Worm (Caenorhabditis elegans) whole organism, L1 larva: Measurements from ENCODE around the gene C30G7.5.

Experiments
- C16A3.4 ChIP-seq: fragments of 150-350 bp; optimal IDR thresholded peaks from 2 replicates; lab custom pipeline; 2014; ENCODE audit warnings: missing biosample characterization, missing genetic modification characterization
- C34B4.2 ChIP-seq: sonication (generic microtip); optimal IDR thresholded peaks from 2 replicates; lab custom pipeline; 2017; ENCODE audit warnings: mild to moderate bottlenecking, missing genetic modification characterization, missing compliant biosample characterization
- F16B12.6 ChIP-seq: fragments of 150-350 bp; optimal IDR thresholded peaks from 2 replicates; lab custom pipeline; 2014; ENCODE audit warnings: missing biosample characterization, missing genetic modification characterization
- aly-2 ChIP-seq: fragments of 150-350 bp; optimal IDR thresholded peaks from 2 replicates; lab custom pipeline; 2014; ENCODE audit warnings: missing biosample characterization, missing genetic modification characterization
- ama-1 ChIP-seq: fragments of 150-350 bp; optimal IDR thresholded peaks from 2 replicates; lab custom pipeline; 2014
- blmp-1 ChIP-seq: fragments of 150-350 bp; optimal IDR thresholded peaks from 2 replicates; lab custom pipeline; 2014; ENCODE audit warnings: missing biosample characterization, missing genetic modification characterization
- ceh-63 ChIP-seq: fragments of 200-800 bp; sonication (Bioruptor generic); optimal IDR thresholded peaks from 2 replicates; lab custom pipeline; 2018; ENCODE audit warnings: mild to moderate bottlenecking, missing genetic modification characterization, missing compliant biosample characterization
- ceh-88 ChIP-seq: fragments of 200-800 bp; sonication (Bioruptor generic); IDR thresholded peaks from 2 replicates; pipeline ENCODE4 v1.3.6; 2022; ENCODE audit warnings: missing genetic modification characterization, missing compliant biosample characterization
- ces-1 ChIP-seq: fragments of 150-350 bp; optimal IDR thresholded peaks from 2 replicates; lab custom pipeline; 2014; ENCODE audit warnings: missing biosample characterization, missing genetic modification reagents, missing genetic modification characterization
- dpl-1 ChIP-seq, 3 experiments: fragments of 150-350 bp in 2 of 3; sonication (generic microtip) in 1 of 3; optimal IDR thresholded peaks; 2 replicates each; lab custom pipeline; 2014 to 2017; ENCODE audit warnings: missing biosample characterization in 3 of 3, missing genetic modification characterization in 3 of 3, missing genetic modification reagents in 3 of 3
- dsc-1 ChIP-seq: sonication (generic microtip); optimal IDR thresholded peaks from 2 replicates; lab custom pipeline; 2016; ENCODE audit warnings: mild to moderate bottlenecking, missing genetic modification characterization, missing compliant biosample characterization
- efl-1 ChIP-seq, 4 experiments: fragments of 150-350 bp; optimal IDR thresholded peaks in 3 of 4; peaks in 1 of 4; 1 replicate in 1 of 4; 2 replicates in 3 of 4; lab custom pipeline; 2014; ENCODE audit warnings: missing biosample characterization in 2 of 4, missing genetic modification characterization in 2 of 4, missing genetic modification reagents in 2 of 4
- fkh-4 ChIP-seq: sonication (generic microtip); optimal IDR thresholded peaks from 2 replicates; lab custom pipeline; 2016; ENCODE audit warnings: missing compliant biosample characterization, missing genetic modification characterization, borderline replicate concordance
- fkh-8 ChIP-seq: sonication (generic microtip); optimal IDR thresholded peaks from 2 replicates; lab custom pipeline; 2016; ENCODE audit warnings: mild to moderate bottlenecking, missing genetic modification characterization, missing compliant biosample characterization
- fos-1 ChIP-seq: fragments of 150-350 bp; optimal IDR thresholded peaks from 2 replicates; lab custom pipeline; 2014; ENCODE audit warnings: missing biosample characterization, missing genetic modification characterization
- hlh-17 ChIP-seq: fragments of 200-800 bp; sonication (Bioruptor generic); optimal IDR thresholded peaks from 2 replicates; lab custom pipeline; 2018; ENCODE audit warnings: missing genetic modification characterization, mild to moderate bottlenecking, missing compliant biosample characterization, moderate library complexity, borderline replicate concordance
- hlh-4 ChIP-seq: sonication (generic microtip); optimal IDR thresholded peaks from 2 replicates; lab custom pipeline; 2016; ENCODE audit warnings: mild to moderate bottlenecking, missing genetic modification characterization, missing compliant biosample characterization
- isw-1 ChIP-seq: fragments of 200-800 bp; sonication (Bioruptor generic); IDR thresholded peaks from 2 replicates; pipeline ENCODE4 v1.3.6; 2022; ENCODE audit warnings: missing genetic modification characterization, missing compliant biosample characterization
- lin-13 ChIP-seq: fragments of 150-350 bp; optimal IDR thresholded peaks from 2 replicates; lab custom pipeline; 2014; ENCODE audit warnings: missing biosample characterization, missing genetic modification reagents, missing genetic modification characterization
- lin-14 ChIP-seq: fragments of 200-800 bp; sonication (Bioruptor generic); optimal IDR thresholded peaks from 2 replicates; lab custom pipeline; 2018; ENCODE audit warnings: mild to moderate bottlenecking, missing genetic modification characterization, moderate library complexity, missing compliant biosample characterization
- lin-15B ChIP-seq: fragments of 150-350 bp; sonication (generic microtip); optimal IDR thresholded peaks from 3 replicates; lab custom pipeline; 2014; ENCODE audit warnings: missing biosample characterization, missing genetic modification characterization
- lin-35 ChIP-seq, 2 experiments: fragments of 150-350 bp; optimal IDR thresholded peaks; 2 replicates each; lab custom pipeline; 2014; ENCODE audit warnings: missing biosample characterization in 2 of 2, missing genetic modification characterization in 2 of 2, missing genetic modification reagents in 2 of 2
- lsy-2 ChIP-seq, 2 experiments: fragments of 150-350 bp; optimal IDR thresholded peaks; 2 replicates each; lab custom pipeline; 2014; ENCODE audit warnings: missing biosample characterization in 2 of 2, missing genetic modification characterization in 2 of 2
- mdl-1 ChIP-seq, 2 experiments: fragments of 150-350 bp; optimal IDR thresholded peaks; 2 replicates each; lab custom pipeline; 2014 to 2017; ENCODE audit warnings: missing biosample characterization in 2 of 2, missing genetic modification characterization in 2 of 2, inconsistent platforms in 1 of 2
- mef-2 ChIP-seq: fragments of 150-350 bp; optimal IDR thresholded peaks from 2 replicates; lab custom pipeline; 2014; ENCODE audit warnings: missing biosample characterization, missing genetic modification characterization
- mep-1 ChIP-seq: fragments of 150-350 bp; optimal IDR thresholded peaks from 2 replicates; lab custom pipeline; 2014; ENCODE audit warnings: missing biosample characterization, missing genetic modification characterization
- nhr-19 ChIP-seq: fragments of 200-800 bp; sonication (Bioruptor generic); conservative IDR thresholded peaks from 2 replicates; pipeline ENCODE4 v1.3.6; 2022; ENCODE audit warnings: missing genetic modification characterization, missing compliant biosample characterization
- nhr-20 ChIP-seq: sonication (generic microtip); optimal IDR thresholded peaks from 2 replicates; lab custom pipeline; 2016; ENCODE audit warnings: mild to moderate bottlenecking, missing genetic modification characterization, missing compliant biosample characterization
- nhr-84 ChIP-seq: sonication (generic microtip); optimal IDR thresholded peaks from 2 replicates; lab custom pipeline; 2017; ENCODE audit warnings: missing biosample characterization, missing genetic modification characterization
- nhr-85 ChIP-seq: sonication (generic microtip); peaks from one replicate; lab custom pipeline; 2016; ENCODE audit warnings: missing genetic modification characterization, inconsistent platforms, missing compliant biosample characterization
- pax-3 ChIP-seq: fragments of 200-800 bp; sonication (Bioruptor generic); optimal IDR thresholded peaks from 2 replicates; lab custom pipeline; 2018; ENCODE audit warnings: mild to moderate bottlenecking, missing genetic modification characterization, moderate library complexity, missing compliant biosample characterization
- skn-1 ChIP-seq: fragments of 150-350 bp; optimal IDR thresholded peaks from 2 replicates; lab custom pipeline; 2014; ENCODE audit warnings: missing biosample characterization, missing genetic modification characterization
- snu-23 ChIP-seq: sonication (generic microtip); optimal IDR thresholded peaks from 2 replicates; lab custom pipeline; 2016; ENCODE audit warnings: missing genetic modification characterization, missing compliant biosample characterization
- swsn-7 ChIP-seq: sonication (generic microtip); optimal IDR thresholded peaks from 2 replicates; lab custom pipeline; 2016; ENCODE audit warnings: missing genetic modification characterization, missing compliant biosample characterization
- tbx-2 ChIP-seq: sonication (generic microtip); optimal IDR thresholded peaks from 2 replicates; lab custom pipeline; 2016; ENCODE audit warnings: missing genetic modification characterization, missing compliant biosample characterization
- unc-30 ChIP-seq: sonication (generic microtip); optimal IDR thresholded peaks from 2 replicates; lab custom pipeline; 2017; ENCODE audit warnings: missing biosample characterization, missing genetic modification characterization
- unc-86 ChIP-seq: sonication (generic microtip); optimal IDR thresholded peaks from 2 replicates; lab custom pipeline; 2016; ENCODE audit warnings: missing genetic modification characterization, missing compliant biosample characterization
- unc-98 ChIP-seq: fragments of 200-800 bp; sonication (Bioruptor generic); IDR thresholded peaks from 2 replicates; pipeline ENCODE4 v1.3.6; 2022; ENCODE audit warnings: missing genetic modification characterization, missing compliant biosample characterization
- vab-15 ChIP-seq: sonication (generic microtip); optimal IDR thresholded peaks from 2 replicates; lab custom pipeline; 2017; ENCODE audit warnings: missing genotype, mild to moderate bottlenecking, missing genetic modification characterization, missing compliant biosample characterization
- ztf-11 ChIP-seq, 2 experiments: sonication (generic microtip); optimal IDR thresholded peaks; 2 replicates each; lab custom pipeline; 2016 to 2017; ENCODE audit warnings: missing genetic modification characterization in 2 of 2, missing biosample characterization in 1 of 2, missing compliant biosample characterization in 1 of 2
- ztf-4 ChIP-seq: fragments of 150-350 bp; optimal IDR thresholded peaks from 2 replicates; lab custom pipeline; 2014; ENCODE audit warnings: missing biosample characterization, missing genetic modification characterization

The C30G7.5 gene

DNA sequence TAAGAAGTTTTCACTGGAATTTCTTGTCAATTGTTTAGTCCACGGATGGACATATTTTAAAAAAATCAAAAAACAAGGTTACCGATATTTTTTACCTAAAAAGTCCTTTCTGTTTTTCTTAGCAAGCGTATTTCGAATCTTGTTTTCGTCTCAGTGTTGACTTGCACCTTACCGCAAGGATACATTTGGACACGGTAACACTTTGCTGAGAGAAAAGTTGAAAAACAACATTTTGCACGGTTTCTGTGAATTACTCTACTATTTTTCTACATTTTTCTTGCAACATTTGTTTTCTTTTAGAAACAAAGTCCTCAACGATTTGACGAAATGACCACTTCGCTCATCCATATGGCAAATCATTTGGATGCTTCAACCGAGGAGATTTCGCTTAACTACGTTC, 5.1 kb downstream of the C30G7.5 start, which contains the start of gene hil-1:
TSS of gene hil-1 (plus strand) at position 301 of the 400 bp plus-strand sequence.
- TF ChIP-seq mep-1 (tag; lab: Kevin White, UChicago): no peak
- TF ChIP-seq nhr-19: no peak
- TF ChIP-seq nhr-84: no peak
- TF ChIP-seq ceh-88 (GFP tag; lab: Robert Waterston, UW): no peak
- TF ChIP-seq nhr-85 (tag; lab: Kevin White, UChicago): no peak
- no peak for TF ChIP-seq vab-15 (tag; lab: Kevin White, UChicago)
- no peak for TF ChIP-seq hlh-4
- TF ChIP-seq fos-1 (tag; lab: Kevin White, UChicago): no peak
- TF ChIP-seq pax-3: no peak
- TF ChIP-seq mef-2 (tag; lab: Kevin White, UChicago): no peak
- no peak for TF ChIP-seq ama-1
- no peak for TF ChIP-seq efl-1 (optimal IDR thresholded peaks at IDR 0.05; lab: Kevin White, UChicago)
- no peak for TF ChIP-seq efl-1 (GFP tag; optimal IDR thresholded peaks at IDR 0.05 in 1 of 2; lab: Kevin White, UChicago)
- no peak for TF ChIP-seq swsn-7 (tag; lab: Kevin White, UChicago)

DNA sequence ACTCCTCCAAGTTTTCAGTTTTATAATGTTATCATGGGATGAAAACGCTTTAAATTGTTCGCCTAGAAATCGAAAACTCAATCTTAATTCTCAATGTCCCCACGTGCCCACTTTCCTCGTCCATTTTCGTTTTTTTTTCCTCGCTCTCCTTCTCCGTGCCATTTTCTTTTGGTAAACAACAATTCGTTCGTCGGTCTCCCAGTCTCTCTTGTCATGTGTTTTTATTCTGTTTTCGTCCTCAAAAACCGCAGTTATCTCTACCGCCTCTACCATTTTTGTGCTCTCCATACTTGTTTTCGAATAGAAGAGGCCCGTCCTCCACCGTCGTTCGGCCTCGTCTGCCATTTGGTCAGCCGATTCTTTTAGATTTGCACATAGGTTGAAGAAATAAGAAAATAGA, 6.0 kb downstream of the C30G7.5 start:
- TF ChIP-seq C34B4.2 (tag; lab: Kevin White, UChicago): no peak
- TF ChIP-seq C16A3.4 (tag; lab: Kevin White, UChicago): peak; percentile 29
- TF ChIP-seq lin-13 (GFP tag; lab: Kevin White, UChicago): no peak
- TF ChIP-seq tbx-2: peak; percentile 8
- no peak for TF ChIP-seq ceh-63
- TF ChIP-seq nhr-85 (tag; lab: Kevin White, UChicago): no peak
- TF ChIP-seq snu-23 (GFP tag; lab: Kevin White, UChicago): peak; percentile 45
- TF ChIP-seq unc-98: no peak
- no peak for TF ChIP-seq ces-1 (GFP tag; lab: Kevin White, UChicago)
- TF ChIP-seq dpl-1 (GFP tag; optimal IDR thresholded peaks at IDR 0.05; lab: Kevin White, UChicago): peak; percentile 6 to 15 (median 6)
- no peak for TF ChIP-seq F16B12.6
- TF ChIP-seq lsy-2 (tag; optimal IDR thresholded peaks at IDR 0.05; lab: Kevin White, UChicago): peak in 1 of 2 experiments; percentile 35
- TF ChIP-seq unc-86 (tag; lab: Kevin White, UChicago): no peak
- TF ChIP-seq ama-1: peak; percentile 36
- peak; percentile 23 for TF ChIP-seq nhr-20 (tag; lab: Kevin White, UChicago)
- no peak for TF ChIP-seq ztf-4 (tag; lab: Kevin White, UChicago)
- TF ChIP-seq mef-2 (tag; lab: Kevin White, UChicago): no peak
- no peak for TF ChIP-seq skn-1 (tag; lab: Kevin White, UChicago)
- TF ChIP-seq hlh-17: no peak
- TF ChIP-seq mdl-1 (tag; optimal IDR thresholded peaks at IDR 0.05; lab: Kevin White, UChicago): peak in 1 of 2 experiments; percentile 70
- TF ChIP-seq aly-2 (tag; lab: Kevin White, UChicago): no peak
- TF ChIP-seq unc-30 (tag; lab: Kevin White, UChicago): no peak
- TF ChIP-seq lin-14 (GFP tag; lab: Kevin White, UChicago): peak; percentile 77
- peak; percentile 2 to 8 for TF ChIP-seq efl-1 (optimal IDR thresholded peaks at IDR 0.05; lab: Kevin White, UChicago)
- peak in 1 of 2 experiments; percentile 74 for TF ChIP-seq efl-1 (GFP tag; optimal IDR thresholded peaks at IDR 0.05 in 1 of 2; lab: Kevin White, UChicago)
- TF ChIP-seq blmp-1 (tag; lab: Kevin White, UChicago): peak; percentile 83
- peak; percentile 48 for TF ChIP-seq mep-1 (tag; lab: Kevin White, UChicago)
- no peak for TF ChIP-seq isw-1
- no peak for TF ChIP-seq fkh-4
- no peak for TF ChIP-seq nhr-84
- no peak for TF ChIP-seq lin-15B (tag; lab: Kevin White, UChicago)
- TF ChIP-seq ztf-11 (tag; optimal IDR thresholded peaks at IDR 0.05; lab: Kevin White, UChicago): peak in 1 of 2 experiments; percentile 6
- 0 out of 2 replicates have a peak, but pooled peaks have one; percentile 7 for TF ChIP-seq ceh-88 (GFP tag; lab: Robert Waterston, UW)
- TF ChIP-seq lin-35 (GFP tag; optimal IDR thresholded peaks at IDR 0.05; lab: Kevin White, UChicago): peak; percentile 21 to 52
- TF ChIP-seq pax-3: peak; percentile 51
- TF ChIP-seq fkh-8 (tag; lab: Kevin White, UChicago): peak; percentile 0
- no peak for TF ChIP-seq dsc-1 (tag; lab: Kevin White, UChicago)
